Worm (Caenorhabditis elegans): ENCODE measurements around the gene clec-80.

Gene clec-80

DNA sequence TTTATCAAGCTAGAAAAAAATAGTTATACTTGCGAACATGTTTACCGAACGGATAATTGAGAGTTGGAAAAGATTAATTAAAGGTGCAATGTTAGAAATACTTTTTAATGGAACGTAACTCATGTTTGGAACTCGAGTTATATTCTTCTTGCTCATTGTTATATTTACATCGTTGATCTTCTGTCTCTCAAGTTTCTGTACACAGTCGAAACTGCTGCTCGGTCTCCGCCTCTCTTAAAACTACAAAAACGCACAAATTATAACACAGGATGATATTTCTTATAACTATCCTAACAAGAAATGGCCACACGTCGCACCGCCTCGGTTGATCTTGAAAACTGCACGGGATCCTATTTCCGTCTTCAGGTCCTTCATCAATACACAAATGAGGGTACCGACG lies 11.0 kb downstream of the clec-80 start, which contains the start of gene pudl-2:
Gene pudl-2 (plus strand): TSS at position 301 of the 400 bp plus-strand sequence.
- TF ChIP-seq lin-11 (tag; optimal IDR thresholded peaks at IDR 0.05), result no peak
- TF ChIP-seq odd-2 (tag; optimal IDR thresholded peaks at IDR 0.05), result no peak
- TF ChIP-seq madf-2 (tag; optimal IDR thresholded peaks at IDR 0.05), result no peak
- no peak for TF ChIP-seq tbx-7 (tag; optimal IDR thresholded peaks at IDR 0.05)
- no peak for TF ChIP-seq pros-1 (tag; optimal IDR thresholded peaks at IDR 0.05)
- no peak for TF ChIP-seq ceh-48 (tag; optimal IDR thresholded peaks at IDR 0.05)
- TF ChIP-seq nfya-1 (tag; optimal IDR thresholded peaks at IDR 0.05), result no peak
- no peak for TF ChIP-seq syd-9 (tag; optimal IDR thresholded peaks at IDR 0.05)
- no peak for TF ChIP-seq hlh-30 (tag; optimal IDR thresholded peaks at IDR 0.05; ENCODE audit: insufficient read depth)
- TF ChIP-seq tbx-2 (tag; optimal IDR thresholded peaks at IDR 0.05), result no peak
- no peak for TF ChIP-seq ceh-34 (tag; optimal IDR thresholded peaks at IDR 0.05)
- no peak for TF ChIP-seq pax-1 (tag; optimal IDR thresholded peaks at IDR 0.05)
- TF ChIP-seq nhr-11 (tag; optimal IDR thresholded peaks at IDR 0.05), result no peak
- TF ChIP-seq ztf-16 (tag; optimal IDR thresholded peaks at IDR 0.05), result no peak
- no peak for TF ChIP-seq unc-3 (GFP tag; conservative IDR thresholded peaks at IDR 0.05)
- TF ChIP-seq unc-3 (tag; optimal IDR thresholded peaks at IDR 0.05), result no peak

DNA sequence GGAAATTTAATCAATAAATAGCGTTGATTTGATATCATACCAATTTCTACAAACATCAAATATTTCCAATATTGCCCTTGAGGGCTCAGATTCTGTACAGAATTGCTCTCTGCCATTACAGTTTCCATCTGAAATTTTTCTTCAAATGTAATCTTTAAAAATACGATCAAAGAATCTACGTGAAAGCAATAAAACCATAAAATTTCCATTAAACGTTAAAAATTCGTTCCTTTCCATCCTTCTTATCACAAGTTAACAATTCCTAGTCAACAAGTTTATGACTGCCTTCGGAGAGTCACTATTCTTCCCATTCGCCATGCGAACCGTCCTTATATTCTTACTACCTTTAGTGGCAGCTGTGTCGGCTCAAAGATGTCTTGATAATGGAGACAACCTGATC lies 11.8 kb downstream of the clec-80 start, which contains the start of gene clec-82:
Gene clec-82 (plus strand): TSS at position 301 of the 400 bp plus-strand sequence.
- TF ChIP-seq sdc-2 (tag; optimal IDR thresholded peaks at IDR 0.05) (no peak), nhr-11 (tag; optimal IDR thresholded peaks at IDR 0.05) (no peak), ets-4 (tag; optimal IDR thresholded peaks at IDR 0.05) (no peak), pha-2 (tag; optimal IDR thresholded peaks at IDR 0.05) (no peak), hlh-15 (tag; optimal IDR thresholded peaks at IDR 0.05) (no peak), dmd-4 (tag; optimal IDR thresholded peaks at IDR 0.05; ENCODE audit: borderline replicate concordance) (no peak), unc-42 (tag; optimal IDR thresholded peaks at IDR 0.05) (no peak), unc-86 (tag; optimal IDR thresholded peaks at IDR 0.05) (no peak), ceh-30 (tag; optimal IDR thresholded peaks at IDR 0.05) (no peak), ceh-22 (tag; optimal IDR thresholded peaks at IDR 0.05) (no peak), pat-9 (tag; optimal IDR thresholded peaks at IDR 0.05) (no peak), F13H6.1 (tag; optimal IDR thresholded peaks at IDR 0.05) (no peak), elt-2 (tag; optimal IDR thresholded peaks at IDR 0.05) (no peak)

DNA sequence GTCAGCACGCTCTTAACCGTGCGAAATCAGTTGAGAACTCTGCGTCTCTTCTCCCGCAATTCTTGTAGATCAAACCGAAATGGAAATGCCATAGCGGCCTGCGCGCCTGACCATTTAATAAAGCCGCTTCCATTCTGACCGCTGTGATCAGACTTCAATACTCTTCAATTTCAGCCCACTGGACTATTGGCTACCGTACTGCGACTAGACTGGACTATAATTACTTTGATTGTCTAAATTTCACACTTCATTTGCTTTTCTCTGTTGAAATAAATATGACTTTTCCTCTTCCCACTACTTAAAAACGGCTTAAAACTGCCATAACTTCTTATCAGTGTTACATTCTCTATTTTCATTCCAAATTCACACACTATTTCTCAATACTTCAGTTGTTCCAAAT lies 14.8 kb downstream of the clec-80 start, which contains the start of gene Y54G2A.7:
Gene Y54G2A.7 (plus strand): TSS at position 301 of the 400 bp plus-strand sequence.
- TF ChIP-seq pros-1 (tag; optimal IDR thresholded peaks at IDR 0.05), result no peak
- TF ChIP-seq odd-2 (tag; optimal IDR thresholded peaks at IDR 0.05), result no peak
- no peak for TF ChIP-seq fax-1 (tag; optimal IDR thresholded peaks at IDR 0.05)
- TF ChIP-seq ceh-30 (tag; optimal IDR thresholded peaks at IDR 0.05), result no peak
- no peak for TF ChIP-seq che-1 (tag; optimal IDR thresholded peaks at IDR 0.05)

DNA sequence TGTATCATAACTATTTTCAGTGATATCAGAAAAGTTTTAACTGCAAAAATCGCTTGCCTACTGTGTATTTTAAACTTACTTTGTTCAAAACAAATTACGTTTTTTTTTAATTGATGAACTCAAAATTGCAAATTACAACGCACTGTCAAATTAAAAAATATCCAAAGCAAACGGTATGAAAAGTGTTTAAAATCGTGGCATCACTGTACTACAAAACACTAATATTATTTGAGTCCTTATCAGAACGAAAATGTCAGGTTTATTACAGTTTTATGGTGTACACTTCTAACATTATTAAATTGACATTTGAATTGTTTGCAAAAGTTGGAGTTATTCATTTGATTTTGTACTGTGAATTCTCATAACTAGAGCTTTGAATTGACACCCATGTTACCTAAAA lies 17.7 kb downstream of the clec-80 start, which contains the start of gene clec-83:
Gene clec-83 (minus strand): TSS at position 213 of the 400 bp plus-strand sequence.
- TF ChIP-seq ceh-34 (tag; optimal IDR thresholded peaks at IDR 0.05), result no peak
- no peak for TF ChIP-seq ceh-9 (tag; optimal IDR thresholded peaks at IDR 0.05)
- no peak for TF ChIP-seq pqm-1 (tag; optimal IDR thresholded peaks at IDR 0.05)
- no peak for TF ChIP-seq madf-2 (tag; optimal IDR thresholded peaks at IDR 0.05)
- no peak for TF ChIP-seq F13H6.1 (tag; optimal IDR thresholded peaks at IDR 0.05)
- TF ChIP-seq fkh-6 (tag; optimal IDR thresholded peaks at IDR 0.05), result no peak
- TF ChIP-seq unc-3 (GFP tag; conservative IDR thresholded peaks at IDR 0.05), result no peak
- no peak for TF ChIP-seq unc-3 (tag; optimal IDR thresholded peaks at IDR 0.05)
- TF ChIP-seq ztf-16 (tag; optimal IDR thresholded peaks at IDR 0.05), result no peak
- TF ChIP-seq unc-42 (tag; optimal IDR thresholded peaks at IDR 0.05), result no peak
- TF ChIP-seq ahr-1 (tag; optimal IDR thresholded peaks at IDR 0.05), result no peak
- no peak for TF ChIP-seq pat-9 (tag; optimal IDR thresholded peaks at IDR 0.05)
- no peak for TF ChIP-seq nhr-11 (tag; optimal IDR thresholded peaks at IDR 0.05)
- TF ChIP-seq pros-1 (tag; optimal IDR thresholded peaks at IDR 0.05), result no peak
- TF ChIP-seq tbx-2 (tag; optimal IDR thresholded peaks at IDR 0.05), result no peak
- TF ChIP-seq gmeb-2 (tag; optimal IDR thresholded peaks at IDR 0.05), result no peak
- TF ChIP-seq syd-9 (tag; optimal IDR thresholded peaks at IDR 0.05), result no peak

Measured in whole organism, late embryonic.